Fruit fly (Drosophila melanogaster) S2 (cell line): ENCODE results near the gene CG46467.

Experiments used
- CG8478 ChIP-seq: fragments of >200 bp; optimal IDR thresholded peaks from 2 replicates; lab custom pipeline; 2018
- CTCF ChIP-seq, 2 experiments: fragments of >200 bp; optimal IDR thresholded peaks; 2 replicates each; lab custom pipeline; 2018

DNA sequence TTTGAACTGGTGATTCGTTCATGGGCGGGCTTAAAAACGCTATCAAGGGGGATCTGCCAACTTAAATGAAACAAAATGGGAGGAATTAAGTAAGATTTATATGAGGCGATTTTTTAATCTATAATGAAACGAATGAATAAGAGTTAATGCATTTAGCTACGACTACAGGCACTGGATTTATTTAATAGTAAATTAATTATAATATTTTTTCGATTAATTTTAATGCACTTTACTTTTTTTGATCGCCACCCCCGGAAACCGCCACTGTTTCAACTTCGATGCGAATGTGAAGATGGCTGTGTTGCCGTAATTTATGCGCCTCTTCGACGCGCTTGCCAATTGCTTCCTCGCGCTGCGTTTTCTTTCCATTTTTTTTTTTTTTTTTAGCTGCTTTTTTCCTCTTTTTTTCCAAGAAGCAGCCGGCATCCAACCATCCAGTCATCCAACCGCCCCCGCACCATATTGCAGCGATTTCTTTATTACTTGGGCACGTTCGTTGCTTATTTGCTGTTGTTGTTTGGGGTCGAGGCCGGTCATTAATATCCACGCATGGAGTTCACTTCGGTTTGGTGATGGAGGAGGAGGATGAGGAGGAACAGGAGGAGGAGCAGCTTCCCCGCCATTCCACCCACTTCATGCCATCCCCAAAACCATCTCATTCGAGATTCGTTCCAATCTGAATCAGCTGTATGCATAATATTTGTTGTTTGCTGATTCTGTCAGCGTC is 88.9 kb downstream of the CG46467 start:
- TF ChIP-seq CG8478 (no peak), CTCF (optimal IDR thresholded peaks at IDR 0.05; lab: Kevin White, UChicago) (no peak)
